Worm (Caenorhabditis elegans) whole organism, L1 larva: Measurements from ENCODE around the gene C42D8.9.

Experiments
- C04F5.9 ChIP-seq: sonication (generic microtip); optimal IDR thresholded peaks from 2 replicates; lab custom pipeline; 2016; ENCODE audit warnings: missing genetic modification characterization, missing compliant biosample characterization
- aha-1 ChIP-seq: fragments of 150-350 bp; optimal IDR thresholded peaks from 2 replicates; lab custom pipeline; 2014; ENCODE audit warnings: missing biosample characterization, missing genetic modification characterization
- alr-1 ChIP-seq: fragments of 200-800 bp; sonication (Bioruptor generic); optimal IDR thresholded peaks from 2 replicates; lab custom pipeline; 2018; ENCODE audit warnings: borderline replicate concordance, mild to moderate bottlenecking, missing genetic modification characterization, missing compliant biosample characterization
- blmp-1 ChIP-seq: fragments of 150-350 bp; optimal IDR thresholded peaks from 2 replicates; lab custom pipeline; 2014; ENCODE audit warnings: missing biosample characterization, missing genetic modification characterization
- ceh-8 ChIP-seq: fragments of 200-800 bp; sonication (Bioruptor generic); optimal IDR thresholded peaks from 2 replicates; lab custom pipeline; 2018; ENCODE audit warnings: mild to moderate bottlenecking, missing genetic modification characterization, moderate library complexity, missing compliant biosample characterization
- ces-1 ChIP-seq: fragments of 150-350 bp; optimal IDR thresholded peaks from 2 replicates; lab custom pipeline; 2014; ENCODE audit warnings: missing biosample characterization, missing genetic modification reagents, missing genetic modification characterization
- dpl-1 ChIP-seq, 3 experiments: fragments of 150-350 bp in 2 of 3; sonication (generic microtip) in 1 of 3; optimal IDR thresholded peaks; 2 replicates each; lab custom pipeline; 2014 to 2017; ENCODE audit warnings: missing biosample characterization in 3 of 3, missing genetic modification characterization in 3 of 3, missing genetic modification reagents in 3 of 3
- dsc-1 ChIP-seq: sonication (generic microtip); optimal IDR thresholded peaks from 2 replicates; lab custom pipeline; 2016; ENCODE audit warnings: mild to moderate bottlenecking, missing genetic modification characterization, missing compliant biosample characterization
- efl-1 ChIP-seq, 4 experiments: fragments of 150-350 bp; optimal IDR thresholded peaks in 3 of 4; peaks in 1 of 4; 1 replicate in 1 of 4; 2 replicates in 3 of 4; lab custom pipeline; 2014; ENCODE audit warnings: missing biosample characterization in 2 of 4, missing genetic modification characterization in 2 of 4, missing genetic modification reagents in 2 of 4
- egl-13 ChIP-seq: sonication (generic microtip); optimal IDR thresholded peaks from 2 replicates; lab custom pipeline; 2016; ENCODE audit warnings: missing genotype, missing genetic modification reagents, missing genetic modification characterization, missing compliant biosample characterization
- ets-5 ChIP-seq: fragments of 200-800 bp; sonication (Bioruptor generic); IDR thresholded peaks from 2 replicates; pipeline ENCODE4 v1.3.6; 2022; ENCODE audit warnings: missing genetic modification characterization, missing compliant biosample characterization
- fkh-4 ChIP-seq: sonication (generic microtip); optimal IDR thresholded peaks from 2 replicates; lab custom pipeline; 2016; ENCODE audit warnings: missing compliant biosample characterization, missing genetic modification characterization, borderline replicate concordance
- fkh-8 ChIP-seq: sonication (generic microtip); optimal IDR thresholded peaks from 2 replicates; lab custom pipeline; 2016; ENCODE audit warnings: mild to moderate bottlenecking, missing genetic modification characterization, missing compliant biosample characterization
- fos-1 ChIP-seq: fragments of 150-350 bp; optimal IDR thresholded peaks from 2 replicates; lab custom pipeline; 2014; ENCODE audit warnings: missing biosample characterization, missing genetic modification characterization
- hpl-2 ChIP-seq: fragments of 150-350 bp; optimal IDR thresholded peaks from 2 replicates; lab custom pipeline; 2014; ENCODE audit warnings: missing biosample characterization, missing genetic modification reagents, missing genetic modification characterization
- jun-1 ChIP-seq: fragments of 150-350 bp; optimal IDR thresholded peaks from 2 replicates; lab custom pipeline; 2014; ENCODE audit warnings: missing biosample characterization, missing genetic modification reagents, missing genetic modification characterization
- lin-13 ChIP-seq: fragments of 150-350 bp; optimal IDR thresholded peaks from 2 replicates; lab custom pipeline; 2014; ENCODE audit warnings: missing biosample characterization, missing genetic modification reagents, missing genetic modification characterization
- lin-14 ChIP-seq: fragments of 200-800 bp; sonication (Bioruptor generic); optimal IDR thresholded peaks from 2 replicates; lab custom pipeline; 2018; ENCODE audit warnings: mild to moderate bottlenecking, missing genetic modification characterization, moderate library complexity, missing compliant biosample characterization
- lin-39 ChIP-seq: fragments of 150-350 bp; optimal IDR thresholded peaks from 2 replicates; lab custom pipeline; 2014; ENCODE audit warnings: missing biosample characterization, missing genetic modification reagents, missing genetic modification characterization
- lir-3 ChIP-seq: sonication (generic microtip); optimal IDR thresholded peaks from 2 replicates; lab custom pipeline; 2016; ENCODE audit warnings: mild to moderate bottlenecking, missing genetic modification characterization, moderate library complexity, missing compliant biosample characterization; ENCODE audit not compliant: poor library complexity
- mab-9 ChIP-seq: fragments of 200-800 bp; sonication (Bioruptor generic); IDR thresholded peaks from 2 replicates; pipeline ENCODE4 v1.3.6; 2022; ENCODE audit warnings: missing genetic modification reagents, missing genetic modification characterization, missing compliant biosample characterization
- nhr-11 ChIP-seq: fragments of 150-350 bp; optimal IDR thresholded peaks from 2 replicates; lab custom pipeline; 2014; ENCODE audit warnings: missing biosample characterization, missing genetic modification characterization
- nhr-12 ChIP-seq: sonication (generic microtip); optimal IDR thresholded peaks from 2 replicates; lab custom pipeline; 2017; ENCODE audit warnings: missing biosample characterization, missing genetic modification characterization
- nhr-20 ChIP-seq: sonication (generic microtip); optimal IDR thresholded peaks from 2 replicates; lab custom pipeline; 2016; ENCODE audit warnings: mild to moderate bottlenecking, missing genetic modification characterization, missing compliant biosample characterization
- nhr-237 ChIP-seq: fragments of 150-350 bp; optimal IDR thresholded peaks from 2 replicates; lab custom pipeline; 2014; ENCODE audit warnings: missing biosample characterization, missing genetic modification characterization
- nhr-47 ChIP-seq: sonication (generic microtip); optimal IDR thresholded peaks from 2 replicates; lab custom pipeline; 2016; ENCODE audit warnings: mild to moderate bottlenecking, missing genetic modification characterization, moderate library complexity, missing compliant biosample characterization
- nhr-84 ChIP-seq: sonication (generic microtip); optimal IDR thresholded peaks from 2 replicates; lab custom pipeline; 2017; ENCODE audit warnings: missing biosample characterization, missing genetic modification characterization
- nhr-90 ChIP-seq: sonication (generic microtip); optimal IDR thresholded peaks from 2 replicates; lab custom pipeline; 2016; ENCODE audit warnings: mild to moderate bottlenecking, missing genetic modification characterization, missing compliant biosample characterization; ENCODE audit not compliant: poor library complexity
- rnt-1 ChIP-seq: sonication (generic microtip); optimal IDR thresholded peaks from 2 replicates; lab custom pipeline; 2016; ENCODE audit warnings: mild to moderate bottlenecking, missing genetic modification characterization, moderate library complexity, missing compliant biosample characterization
- swsn-7 ChIP-seq: sonication (generic microtip); optimal IDR thresholded peaks from 2 replicates; lab custom pipeline; 2016; ENCODE audit warnings: missing genetic modification characterization, missing compliant biosample characterization
- unc-30 ChIP-seq: sonication (generic microtip); optimal IDR thresholded peaks from 2 replicates; lab custom pipeline; 2017; ENCODE audit warnings: missing biosample characterization, missing genetic modification characterization
- unc-98 ChIP-seq: fragments of 200-800 bp; sonication (Bioruptor generic); IDR thresholded peaks from 2 replicates; pipeline ENCODE4 v1.3.6; 2022; ENCODE audit warnings: missing genetic modification characterization, missing compliant biosample characterization
- vab-15 ChIP-seq: sonication (generic microtip); optimal IDR thresholded peaks from 2 replicates; lab custom pipeline; 2017; ENCODE audit warnings: missing genotype, mild to moderate bottlenecking, missing genetic modification characterization, missing compliant biosample characterization
- zip-4 ChIP-seq: fragments of 200-800 bp; sonication (Bioruptor generic); optimal IDR thresholded peaks from 2 replicates; lab custom pipeline; 2018; ENCODE audit warnings: mild to moderate bottlenecking, missing genetic modification characterization, moderate library complexity, missing compliant biosample characterization
- ztf-11 ChIP-seq, 2 experiments: sonication (generic microtip); optimal IDR thresholded peaks; 2 replicates each; lab custom pipeline; 2016 to 2017; ENCODE audit warnings: missing genetic modification characterization in 2 of 2, missing biosample characterization in 1 of 2, missing compliant biosample characterization in 1 of 2

C42D8.9 gene

ce11 chrX:5102338-5102737, 4.5 kb downstream of the C42D8.9 start:
- TF ChIP-seq ces-1 (no peak), nhr-237 (tag; lab: Kevin White, UChicago) (no peak), fos-1 (tag; lab: Kevin White, UChicago) (no peak), nhr-12 (tag; lab: Kevin White, UChicago) (no peak), lin-39 (tag; lab: Kevin White, UChicago) (no peak), lin-13 (GFP tag; lab: Kevin White, UChicago) (no peak), fkh-4 (no peak), alr-1 (tag; lab: Kevin White, UChicago) (no peak), lir-3 (tag; lab: Kevin White, UChicago) (no peak), unc-98 (GFP tag; lab: Robert Waterston, UW) (no peak), C04F5.9 (tag; lab: Kevin White, UChicago) (no peak), zip-4 (GFP tag; lab: Kevin White, UChicago) (no peak), nhr-20 (tag; lab: Kevin White, UChicago) (no peak), nhr-11 (no peak)

- TF ChIP-seq jun-1 (tag; lab: Kevin White, UChicago) (no peak), ets-5 (GFP tag; lab: Robert Waterston, UW) (0 out of 2 replicates have a peak, but pooled peaks have one; percentile 16)
These were observed 6.0 kb downstream of the C42D8.9 start, which contains the start of gene vit-2 for ce11 chrX:5100738-5101379. vit-2 (plus strand) TSS chrX:5101042.

ce11 chrX:5098935-5099334, 7.9 kb downstream of the C42D8.9 start:
- TF ChIP-seq blmp-1 (tag; lab: Kevin White, UChicago) (peak; percentile 98), ets-5 (GFP tag; lab: Robert Waterston, UW) (no peak)

ce11 chrX:5096967-5097366, 9.9 kb downstream of the C42D8.9 start, which contains the start of gene acn-1:
acn-1 (minus strand) TSS chrX:5097067.
- TF ChIP-seq hpl-2 (GFP tag; lab: Kevin White, UChicago), result no peak
- TF ChIP-seq ztf-11 (tag; optimal IDR thresholded peaks at IDR 0.05; lab: Kevin White, UChicago), result no peak
- TF ChIP-seq dsc-1 (tag; lab: Kevin White, UChicago), result no peak
- no peak for TF ChIP-seq ceh-8 (GFP tag; lab: Kevin White, UChicago)
- TF ChIP-seq, all 84 proteins: peak for 0

- TF ChIP-seq swsn-7 (tag; lab: Kevin White, UChicago) (no peak), dpl-1 (GFP tag; optimal IDR thresholded peaks at IDR 0.05; lab: Kevin White, UChicago) (no peak), ets-5 (GFP tag; lab: Robert Waterston, UW) (no peak), rnt-1 (tag; lab: Kevin White, UChicago) (no peak), hpl-2 (GFP tag; lab: Kevin White, UChicago) (no peak), nhr-84 (no peak), egl-13 (no peak), lin-14 (GFP tag; lab: Kevin White, UChicago) (no peak), nhr-90 (tag; lab: Kevin White, UChicago) (no peak), unc-30 (tag; lab: Kevin White, UChicago) (no peak), dsc-1 (tag; lab: Kevin White, UChicago) (no peak), vab-15 (tag; lab: Kevin White, UChicago) (no peak), mab-9 (no peak), efl-1 (optimal IDR thresholded peaks at IDR 0.05; lab: Kevin White, UChicago) (no peak), efl-1 (GFP tag; optimal IDR thresholded peaks at IDR 0.05 in 1 of 2; lab: Kevin White, UChicago) (no peak), nhr-47 (no peak), aha-1 (tag; lab: Kevin White, UChicago) (no peak), fkh-8 (no peak)
These were observed 12.8 kb downstream of the C42D8.9 start for ce11 chrX:5093997-5094396.
